Worm (Caenorhabditis elegans) whole organism, L1 larva: ENCODE measurements around the gene Y39A3A.3.

ENCODE experiments used
- C16A3.4 ChIP-seq: fragments of 150-350 bp; optimal IDR thresholded peaks from 2 replicates; lab custom pipeline; 2014; ENCODE audit warnings: missing biosample characterization, missing genetic modification characterization
- aly-2 ChIP-seq: fragments of 150-350 bp; optimal IDR thresholded peaks from 2 replicates; lab custom pipeline; 2014; ENCODE audit warnings: missing biosample characterization, missing genetic modification characterization
- ceh-82 ChIP-seq, 3 experiments: fragments of 150-350 bp in 1 of 3; sonication (generic microtip) in 2 of 3; optimal IDR thresholded peaks; 2 replicates each; lab custom pipeline; 2014 to 2017; ENCODE audit warnings: missing biosample characterization in 3 of 3, missing genetic modification characterization in 3 of 3
- dpl-1 ChIP-seq, 3 experiments: fragments of 150-350 bp in 2 of 3; sonication (generic microtip) in 1 of 3; optimal IDR thresholded peaks; 2 replicates each; lab custom pipeline; 2014 to 2017; ENCODE audit warnings: missing biosample characterization in 3 of 3, missing genetic modification characterization in 3 of 3, missing genetic modification reagents in 3 of 3
- egl-13 ChIP-seq: sonication (generic microtip); optimal IDR thresholded peaks from 2 replicates; lab custom pipeline; 2016; ENCODE audit warnings: missing genotype, missing genetic modification reagents, missing genetic modification characterization, missing compliant biosample characterization
- elt-2 ChIP-seq: sonication (generic microtip); optimal IDR thresholded peaks from 2 replicates; lab custom pipeline; 2016; ENCODE audit warnings: missing genetic modification characterization, mild to moderate bottlenecking, inconsistent platforms, missing compliant biosample characterization, missing genetic modification reagents
- lir-3 ChIP-seq: sonication (generic microtip); optimal IDR thresholded peaks from 2 replicates; lab custom pipeline; 2016; ENCODE audit warnings: mild to moderate bottlenecking, missing genetic modification characterization, moderate library complexity, missing compliant biosample characterization; ENCODE audit not compliant: poor library complexity
- lsy-2 ChIP-seq, 2 experiments: fragments of 150-350 bp; optimal IDR thresholded peaks; 2 replicates each; lab custom pipeline; 2014; ENCODE audit warnings: missing biosample characterization in 2 of 2, missing genetic modification characterization in 2 of 2
- nhr-47 ChIP-seq: sonication (generic microtip); optimal IDR thresholded peaks from 2 replicates; lab custom pipeline; 2016; ENCODE audit warnings: mild to moderate bottlenecking, missing genetic modification characterization, moderate library complexity, missing compliant biosample characterization
- unc-62 ChIP-seq: fragments of 150-350 bp; optimal IDR thresholded peaks from 2 replicates; lab custom pipeline; 2014; ENCODE audit warnings: missing biosample characterization, missing genetic modification reagents, missing genetic modification characterization

DNA sequence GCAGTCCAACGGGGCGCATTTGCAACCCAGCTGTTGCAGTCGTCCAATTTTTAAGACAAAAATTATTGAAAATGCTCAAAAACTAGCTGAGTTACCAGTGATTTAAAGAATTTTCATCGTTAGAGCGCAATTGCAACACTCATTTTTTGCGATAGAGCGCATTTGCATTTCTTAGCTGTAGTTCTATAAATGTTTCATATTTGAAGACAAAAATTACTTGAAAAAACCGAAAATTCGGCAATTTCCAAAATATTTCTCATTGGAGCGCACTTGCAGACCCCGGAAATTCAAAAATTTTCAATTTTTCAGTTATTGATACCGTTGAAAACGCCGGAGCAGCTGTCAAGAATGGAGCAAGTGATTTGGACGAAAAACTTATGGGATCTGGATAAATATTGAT is 43.9 kb upstream of the Y39A3A.3 start:
- no peak for TF ChIP-seq egl-13 (tag; lab: Kevin White, UChicago)
- no peak for TF ChIP-seq ceh-82 (tag; optimal IDR thresholded peaks at IDR 0.05; lab: Kevin White, UChicago)
- no peak for TF ChIP-seq dpl-1 (GFP tag; optimal IDR thresholded peaks at IDR 0.05; lab: Kevin White, UChicago)
- no peak for TF ChIP-seq nhr-47 (tag; lab: Kevin White, UChicago)
- no peak for TF ChIP-seq lsy-2 (tag; optimal IDR thresholded peaks at IDR 0.05; lab: Kevin White, UChicago)
- TF ChIP-seq lir-3 (tag; lab: Kevin White, UChicago), result no peak
- TF ChIP-seq C16A3.4 (tag; lab: Kevin White, UChicago), result no peak
- no peak for TF ChIP-seq aly-2 (tag; lab: Kevin White, UChicago)
- TF ChIP-seq elt-2, result no peak
- TF ChIP-seq unc-62 (GFP tag; lab: Kevin White, UChicago), result no peak
